Worm (Caenorhabditis elegans) whole organism, late embryonic: ENCODE measurements around the gene pqn-75.

ENCODE experiments used
- C08G9.2 ChIP-seq: sonication (generic microtip); optimal IDR thresholded peaks from 2 replicates; lab custom pipeline; 2016; ENCODE audit warnings: mild to moderate bottlenecking, missing genetic modification characterization, moderate library complexity, missing compliant biosample characterization
- Y22D7AL.16 ChIP-seq: sonication (generic microtip); optimal IDR thresholded peaks from 2 replicates; lab custom pipeline; 2016; ENCODE audit warnings: missing genetic modification characterization, missing compliant biosample characterization
- ceh-31 ChIP-seq: sonication (generic microtip); optimal IDR thresholded peaks from 2 replicates; lab custom pipeline; 2016; ENCODE audit warnings: missing genetic modification characterization, missing compliant biosample characterization
- ceh-45 ChIP-seq: fragments of 200-800 bp; sonication (Bioruptor generic); IDR thresholded peaks from 2 replicates; pipeline ENCODE4 v1.3.6; 2022; ENCODE audit warnings: missing genetic modification reagents, missing genetic modification characterization, missing compliant biosample characterization
- ceh-9 ChIP-seq: sonication (generic microtip); optimal IDR thresholded peaks from 2 replicates; lab custom pipeline; 2016; ENCODE audit warnings: mild to moderate bottlenecking, missing genetic modification characterization, inconsistent platforms, missing compliant biosample characterization
- hlh-6 ChIP-seq: sonication (generic microtip); optimal IDR thresholded peaks from 2 replicates; lab custom pipeline; 2016; ENCODE audit warnings: missing genotype, missing genetic modification characterization, missing compliant biosample characterization
- nfya-1 ChIP-seq: sonication (generic microtip); optimal IDR thresholded peaks from 2 replicates; lab custom pipeline; 2017; ENCODE audit warnings: missing genetic modification characterization, mild to moderate bottlenecking, missing compliant biosample characterization, antibody characterized with exemption, moderate library complexity
- nhr-11 ChIP-seq: fragments of 150-350 bp; optimal IDR thresholded peaks from 2 replicates; lab custom pipeline; 2014; ENCODE audit warnings: missing biosample characterization, missing genetic modification characterization
- pax-1 ChIP-seq: fragments of 150-350 bp; optimal IDR thresholded peaks from 2 replicates; lab custom pipeline; 2014; ENCODE audit warnings: missing biosample characterization, missing genetic modification characterization
- pha-4 ChIP-seq: fragments of 150-350 bp; optimal IDR thresholded peaks from 2 replicates; lab custom pipeline; 2018; ENCODE audit warnings: missing biosample characterization, missing genetic modification reagents, missing genetic modification characterization
- rnt-1 ChIP-seq: sonication (generic microtip); optimal IDR thresholded peaks from 2 replicates; lab custom pipeline; 2016; ENCODE audit warnings: missing genetic modification characterization, missing compliant biosample characterization
- sox-2 ChIP-seq: fragments of 200-800 bp; sonication (Bioruptor generic); IDR thresholded peaks from 2 replicates; pipeline ENCODE4 v1.3.6; 2022; ENCODE audit warnings: missing genetic modification reagents, missing genetic modification characterization, missing compliant biosample characterization
- tbx-2 ChIP-seq: sonication (generic microtip); optimal IDR thresholded peaks from 2 replicates; lab custom pipeline; 2016; ENCODE audit warnings: missing genetic modification characterization, missing compliant biosample characterization

DNA sequence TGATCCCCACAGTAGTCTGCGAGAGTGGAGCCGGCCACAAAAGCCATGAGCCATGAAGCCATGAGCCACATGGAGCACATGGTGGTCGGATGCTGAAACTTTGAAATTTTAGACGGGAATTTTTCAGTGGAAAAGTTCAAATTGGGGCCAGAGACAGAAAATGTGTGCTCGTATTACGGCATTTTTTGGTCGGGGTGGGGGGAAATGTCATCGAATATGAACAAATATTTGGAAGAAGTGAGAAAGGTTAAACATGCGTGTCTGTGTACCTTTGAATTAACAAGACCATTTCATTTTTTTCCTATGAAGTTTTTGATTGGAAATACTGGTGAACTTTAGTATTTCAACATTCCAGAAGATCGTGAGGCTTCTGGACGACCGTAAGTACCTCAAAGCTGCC, 20.6 kb upstream of the pqn-75 start, which contains the start of gene wrt-5:
- no peak for TF ChIP-seq C08G9.2
- no peak for TF ChIP-seq Y22D7AL.16 (tag; lab: Kevin White, UChicago)
- TF ChIP-seq sox-2, result no peak
- no peak for TF ChIP-seq ceh-9
- no peak for TF ChIP-seq pax-1 (tag; lab: Kevin White, UChicago)
- TF ChIP-seq pha-4 (tag; lab: Kevin White, UChicago), result no peak
- TF ChIP-seq nhr-11 (tag; lab: Kevin White, UChicago), result no peak
- TF ChIP-seq ceh-31 (tag; lab: Kevin White, UChicago), result no peak
- TF ChIP-seq rnt-1, result no peak
- TF ChIP-seq nfya-1 (tag; lab: Kevin White, UChicago), result no peak
- TF ChIP-seq ceh-45 (GFP tag; lab: Robert Waterston, UW), result no peak
- no peak for TF ChIP-seq tbx-2
- TF ChIP-seq hlh-6, result no peak
